Fruit fly (Drosophila melanogaster) whole organism, embryonic: ENCODE measurements around the gene CG43147.

Experiments
- Asciz ChIP-seq: fragments of 200-800 bp; sonication (Bioruptor generic); optimal IDR thresholded peaks from 2 replicates; lab custom pipeline; 2017; ENCODE audit warnings: missing biosample characterization, mild to moderate bottlenecking, missing genetic modification characterization, missing genetic modification reagents
- Blimp-1 ChIP-seq: fragments of 200-800 bp; sonication (Bioruptor generic); optimal IDR thresholded peaks from 3 replicates; lab custom pipeline; 2018; ENCODE audit warnings: missing biosample characterization, missing genetic modification characterization, mild to moderate bottlenecking, moderate library complexity, missing genetic modification reagents
- CG12769 ChIP-seq: fragments of 200-800 bp; sonication (Bioruptor generic); optimal IDR thresholded peaks from 2 replicates; lab custom pipeline; 2019; ENCODE audit warnings: missing biosample characterization, mild to moderate bottlenecking, missing genetic modification characterization, moderate library complexity
- CG13123 ChIP-seq: fragments of 200-800 bp; sonication (Bioruptor generic); optimal IDR thresholded peaks from 2 replicates; lab custom pipeline; 2016; ENCODE audit warnings: missing biosample characterization, missing genetic modification characterization
- CG13296 ChIP-seq: fragments of 200-800 bp; sonication (Bioruptor generic); optimal IDR thresholded peaks from 3 replicates; lab custom pipeline; 2018; ENCODE audit warnings: missing biosample characterization, mild to moderate bottlenecking, missing genetic modification characterization
- CG13894 ChIP-seq: fragments of 200-800 bp; sonication (Bioruptor generic); optimal IDR thresholded peaks from 3 replicates; lab custom pipeline; 2018; ENCODE audit warnings: missing biosample characterization, mild to moderate bottlenecking, missing genetic modification characterization, moderate library complexity
- CG14441 ChIP-seq: fragments of 200-800 bp; sonication (Bioruptor generic); IDR thresholded peaks from 2 replicates; pipeline ENCODE4 v1.3.6; 2022; ENCODE audit warnings: missing biosample characterization, missing genetic modification characterization
- CG15011 ChIP-seq: fragments of 200-800 bp; sonication (Bioruptor generic); optimal IDR thresholded peaks from 3 replicates; lab custom pipeline; 2018; ENCODE audit warnings: missing biosample characterization, mild to moderate bottlenecking, missing genetic modification characterization
- CG17186 ChIP-seq: fragments of 200-800 bp; sonication (Bioruptor generic); optimal IDR thresholded peaks from 3 replicates; lab custom pipeline; 2017; ENCODE audit warnings: missing biosample characterization, missing genetic modification reagents, missing genetic modification characterization
- CG2120 ChIP-seq: fragments of 200-800 bp; sonication (Bioruptor generic); optimal IDR thresholded peaks from 3 replicates; lab custom pipeline; 2016; ENCODE audit warnings: missing biosample characterization, missing genetic modification characterization
- CG30020 ChIP-seq: fragments of 200-800 bp; optimal IDR thresholded peaks from 2 replicates; lab custom pipeline; 2019; ENCODE audit warnings: missing biosample characterization, mild to moderate bottlenecking, missing genetic modification characterization, moderate library complexity
- CG32772 ChIP-seq: fragments of 200-800 bp; sonication (Bioruptor generic); IDR thresholded peaks from 2 replicates; pipeline ENCODE4 v1.3.6; 2022; ENCODE audit warnings: missing biosample characterization, missing genetic modification characterization
- CG3847 ChIP-seq: fragments of 200-800 bp; sonication (Bioruptor generic); IDR thresholded peaks from 2 replicates; pipeline ENCODE4 v1.3.6; 2022; ENCODE audit warnings: missing biosample characterization, missing genetic modification characterization
- CG5245 ChIP-seq: fragments of 200-800 bp; sonication (Bioruptor generic); optimal IDR thresholded peaks from 3 replicates; lab custom pipeline; 2016; ENCODE audit warnings: missing biosample characterization, missing genetic modification characterization
- CG7839 ChIP-seq: fragments of 200-800 bp; sonication (Bioruptor generic); optimal IDR thresholded peaks from 3 replicates; lab custom pipeline; 2018; ENCODE audit warnings: missing biosample characterization, mild to moderate bottlenecking, missing genetic modification characterization, moderate library complexity
- CG8388 ChIP-seq: fragments of 200-800 bp; sonication (Bioruptor generic); optimal IDR thresholded peaks from 2 replicates; lab custom pipeline; 2019; ENCODE audit warnings: missing biosample characterization, mild to moderate bottlenecking, missing genetic modification characterization, moderate library complexity
- CTCF ChIP-seq: fragments of 200-800 bp; sonication (Bioruptor generic); optimal IDR thresholded peaks from 2 replicates; lab custom pipeline; 2017; ENCODE audit warnings: missing biosample characterization, mild to moderate bottlenecking, missing genetic modification characterization, moderate library complexity
- Dad ChIP-seq: fragments of 200-800 bp; sonication (Bioruptor generic); optimal IDR thresholded peaks from 3 replicates; lab custom pipeline; 2016; ENCODE audit warnings: missing biosample characterization, missing genetic modification characterization
- Dip2 ChIP-seq: fragments of 200-800 bp; sonication (Bioruptor generic); IDR thresholded peaks from 2 replicates; pipeline ENCODE4 v1.3.6; 2022; ENCODE audit warnings: missing biosample characterization, missing genetic modification characterization
- Dp ChIP-seq: fragments of 200-800 bp; sonication (Bioruptor generic); optimal IDR thresholded peaks from 2 replicates; lab custom pipeline; 2018; ENCODE audit warnings: missing biosample characterization, mild to moderate bottlenecking, missing genetic modification characterization, moderate library complexity
- Drgx ChIP-seq: fragments of 200-800 bp; sonication (Bioruptor generic); IDR thresholded peaks from 2 replicates; pipeline ENCODE4 v1.3.6; 2022; ENCODE audit warnings: missing biosample characterization, missing genetic modification characterization
- Eip74EF ChIP-seq, 2 experiments: fragments of 200-800 bp in 1 of 2; fragments of >200 bp in 1 of 2; sonication (Bioruptor generic) in 1 of 2; optimal IDR thresholded peaks; 2 replicates each; lab custom pipeline; 2017 to 2019; ENCODE audit warnings: missing biosample characterization in 2 of 2, missing genetic modification characterization in 2 of 2, mild to moderate bottlenecking in 1 of 2, moderate library complexity in 1 of 2
- Ets65A ChIP-seq: fragments of 200-800 bp; sonication (Bioruptor generic); peaks from one replicate; lab custom pipeline; 2016; ENCODE audit warnings: missing biosample characterization, missing genetic modification characterization
- HLH3B ChIP-seq: fragments of 200-800 bp; sonication (Bioruptor generic); IDR thresholded peaks from 2 replicates; pipeline ENCODE4 v1.3.6; 2022; ENCODE audit warnings: missing biosample characterization, missing genetic modification characterization
- Hr39 ChIP-seq: fragments of >200 bp; optimal IDR thresholded peaks from 2 replicates; lab custom pipeline; 2017
- Hr78 ChIP-seq, 2 experiments: fragments of 200-800 bp in 1 of 2; fragments of >200 bp in 1 of 2; sonication (Bioruptor generic) in 1 of 2; optimal IDR thresholded peaks; 2 replicates each; lab custom pipeline; 2017 to 2019; ENCODE audit warnings: missing biosample characterization in 2 of 2, missing genetic modification characterization in 2 of 2, mild to moderate bottlenecking in 1 of 2, moderate library complexity in 1 of 2
- Med ChIP-seq: fragments of 200-800 bp; sonication (Bioruptor generic); peaks from one replicate; lab custom pipeline; 2016; ENCODE audit warnings: missing biosample characterization, missing genetic modification characterization, mild to moderate bottlenecking, inconsistent platforms, moderate library complexity
- Pdp1 ChIP-seq, 2 experiments: fragments of 200-800 bp; sonication (Bioruptor generic); optimal IDR thresholded peaks; 3 replicates each; lab custom pipeline; 2016; ENCODE audit warnings: missing biosample characterization in 2 of 2, missing genetic modification characterization in 2 of 2, mild to moderate bottlenecking in 1 of 2, moderate library complexity in 1 of 2
- Poxn ChIP-seq: fragments of 200-800 bp; sonication (Bioruptor generic); IDR thresholded peaks from 2 replicates; pipeline ENCODE4 v1.3.6; 2022; ENCODE audit warnings: missing biosample characterization, missing genetic modification characterization
- abd-A ChIP-seq: fragments of 200-800 bp; sonication (Bioruptor generic); optimal IDR thresholded peaks from 3 replicates; lab custom pipeline; 2019; ENCODE audit warnings: missing biosample characterization, mild to moderate bottlenecking, missing genetic modification characterization, moderate library complexity
- ac ChIP-seq: fragments of 200-800 bp; sonication (Bioruptor generic); optimal IDR thresholded peaks from 3 replicates; lab custom pipeline; 2017; ENCODE audit warnings: missing biosample characterization, mild to moderate bottlenecking, missing genetic modification characterization
- cato ChIP-seq: fragments of 200-800 bp; sonication (Bioruptor generic); optimal IDR thresholded peaks from 2 replicates; lab custom pipeline; 2016; ENCODE audit warnings: missing biosample characterization, missing genetic modification characterization, borderline replicate concordance
- chinmo ChIP-seq: fragments of 200-800 bp; sonication (Bioruptor generic); IDR thresholded peaks from 4 replicates; pipeline ENCODE4 v1.3.6; 2022; ENCODE audit warnings: missing biosample characterization, missing genetic modification characterization; ENCODE audit not compliant: partially characterized antibody
- dmrt99B ChIP-seq: fragments of 200-800 bp; sonication (Bioruptor generic); optimal IDR thresholded peaks from 2 replicates; lab custom pipeline; 2018; ENCODE audit warnings: missing biosample characterization, mild to moderate bottlenecking, missing genetic modification characterization, moderate library complexity
- grn ChIP-seq: fragments of 200-800 bp; sonication (Bioruptor generic); optimal IDR thresholded peaks from 3 replicates; lab custom pipeline; 2017; ENCODE audit warnings: missing biosample characterization, missing genetic modification characterization
- nerfin-1 ChIP-seq: fragments of 200-800 bp; sonication (Bioruptor generic); optimal IDR thresholded peaks from 3 replicates; lab custom pipeline; 2019; ENCODE audit warnings: missing biosample characterization, mild to moderate bottlenecking, missing genetic modification characterization, moderate library complexity
- nom ChIP-seq: fragments of 200-800 bp; sonication (Bioruptor generic); optimal IDR thresholded peaks from 2 replicates; lab custom pipeline; 2017; ENCODE audit warnings: missing biosample characterization, missing genetic modification characterization, mild to moderate bottlenecking, moderate library complexity, missing genetic modification reagents
- otp ChIP-seq: fragments of 200-800 bp; sonication (Bioruptor generic); IDR thresholded peaks from 3 replicates; pipeline ENCODE4, ENCODE4 v1.3.6; 2022; ENCODE audit warnings: missing biosample characterization, missing genetic modification characterization
- run ChIP-seq: fragments of 200-800 bp; sonication (Bioruptor generic); optimal IDR thresholded peaks from 3 replicates; lab custom pipeline; 2018; ENCODE audit warnings: missing biosample characterization, mild to moderate bottlenecking, missing genetic modification characterization
- scrt ChIP-seq: fragments of 200-800 bp; sonication (Bioruptor generic); optimal IDR thresholded peaks from 2 replicates; lab custom pipeline; 2018; ENCODE audit warnings: missing biosample characterization, mild to moderate bottlenecking, missing genetic modification characterization, moderate library complexity
- sd ChIP-seq: fragments of 200-800 bp; sonication (Bioruptor generic); optimal IDR thresholded peaks from 3 replicates; lab custom pipeline; 2018; ENCODE audit warnings: missing biosample characterization, mild to moderate bottlenecking, missing genetic modification characterization, moderate library complexity
- tio ChIP-seq: fragments of 200-800 bp; sonication (Bioruptor generic); optimal IDR thresholded peaks from 2 replicates; lab custom pipeline; 2017; ENCODE audit warnings: missing biosample characterization, missing genetic modification characterization, inconsistent platforms
- tna ChIP-seq: fragments of 200-800 bp; sonication (Bioruptor generic); IDR thresholded peaks from 2 replicates; pipeline ENCODE4 v1.3.6; 2022; ENCODE audit warnings: missing biosample characterization, missing genetic modification characterization; ENCODE audit not compliant: partially characterized antibody
- trem ChIP-seq: fragments of 200-800 bp; optimal IDR thresholded peaks from 3 replicates; lab custom pipeline; 2019; ENCODE audit warnings: missing biosample characterization, mild to moderate bottlenecking, missing genetic modification characterization, moderate library complexity
- ttk ChIP-seq: fragments of 200-800 bp; sonication (Bioruptor generic); IDR thresholded peaks from 2 replicates; pipeline ENCODE4 v2.1.2; 2022; ENCODE audit warnings: missing biosample characterization, missing genetic modification characterization
- vvl ChIP-seq: fragments of 200-800 bp; sonication (Bioruptor generic); IDR thresholded peaks from 2 replicates; pipeline ENCODE4 v1.3.6; 2022; ENCODE audit warnings: missing biosample characterization, missing genetic modification characterization
- yki ChIP-seq: fragments of >200 bp; optimal IDR thresholded peaks from 3 replicates; lab custom pipeline; 2018
- zfh1 ChIP-seq: fragments of 200-800 bp; sonication (Bioruptor generic); IDR thresholded peaks from 3 replicates; pipeline ENCODE4 v1.3.6; 2022; ENCODE audit warnings: missing biosample characterization, missing genetic modification characterization

The CG43147 gene

DNA sequence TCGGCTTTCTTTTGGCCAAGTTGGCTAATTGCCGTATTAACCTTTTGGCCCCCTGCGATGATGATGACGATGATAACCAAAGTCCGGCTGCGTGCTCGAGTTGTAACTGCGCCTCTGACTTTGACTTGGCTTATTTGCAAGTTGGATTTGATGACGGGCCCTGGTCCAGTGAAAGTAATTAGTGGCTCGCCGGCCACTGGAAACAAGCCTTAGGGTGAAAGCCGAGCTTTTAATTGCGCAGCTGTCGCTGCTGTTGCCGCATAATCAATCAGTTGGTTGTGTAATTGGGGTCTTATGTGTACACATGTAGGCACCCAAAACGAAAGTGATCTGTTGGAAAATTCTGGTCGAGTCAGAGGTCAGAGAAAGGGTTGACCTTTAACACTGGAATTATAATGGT is 45.7 kb downstream of the CG43147 start:
- TF ChIP-seq Ets65A (GFP tag; lab: Kevin White, UChicago) (peak; percentile 76), CG30020 (tag; lab: Kevin White, UChicago) (no peak), Hr78 (GFP tag; optimal IDR thresholded peaks at IDR 0.05; lab: Kevin White, UChicago) (peak in 1 of 2 experiments; percentile 51), tio (GFP tag; lab: Kevin White, UChicago) (no peak), Pdp1 (GFP tag; optimal IDR thresholded peaks at IDR 0.05; lab: Kevin White, UChicago) (peak in 1 of 2 experiments; percentile 3), CG5245 (GFP tag; lab: Kevin White, UChicago) (no peak), nom (GFP tag; lab: Kevin White, UChicago) (no peak), CG14441 (GFP tag; lab: Robert Waterston, UW) (no peak), HLH3B (GFP tag; lab: Robert Waterston, UW) (no peak), Dp (GFP tag; lab: Kevin White, UChicago) (no peak), CG7839 (tag; lab: Kevin White, UChicago) (no peak), Blimp-1 (GFP tag; lab: Kevin White, UChicago) (peak; percentile 56), yki (lab: Kevin White, UChicago) (no peak), Dip2 (GFP tag; lab: Robert Waterston, UW) (no peak), run (no peak), Med (GFP tag; lab: Kevin White, UChicago) (peak; percentile 22), dmrt99B (tag; lab: Kevin White, UChicago) (no peak), CG3847 (no peak), scrt (GFP tag; lab: Kevin White, UChicago) (no peak), sd (tag; lab: Kevin White, UChicago) (no peak)

DNA sequence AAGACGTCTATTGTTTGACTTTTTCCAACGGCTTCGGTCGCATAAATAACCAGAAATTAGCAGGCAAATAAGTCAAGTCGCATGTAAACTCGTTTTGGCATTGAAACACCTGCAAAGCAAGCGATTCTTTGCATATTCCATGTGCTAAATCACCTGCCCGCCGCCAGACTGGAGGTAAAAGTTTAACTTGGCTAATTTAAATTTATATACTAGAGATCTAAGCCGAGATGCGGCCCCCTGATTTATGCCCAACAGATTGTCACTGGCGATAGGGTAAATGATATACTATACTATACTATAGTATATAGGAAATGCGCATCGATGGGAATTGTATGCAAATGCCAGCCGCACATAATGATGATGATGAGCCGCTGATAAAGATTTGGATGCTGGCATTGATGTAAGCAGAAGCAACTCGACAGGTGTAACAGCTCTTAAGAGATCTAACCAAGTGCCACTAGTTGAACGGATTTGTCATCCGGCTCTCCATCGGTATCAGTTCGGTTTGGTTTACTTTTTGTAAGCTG is 46.9 kb downstream of the CG43147 start:
- peak in 1 of 2 experiments; percentile 85 for TF ChIP-seq Eip74EF (GFP tag; optimal IDR thresholded peaks at IDR 0.05; lab: Kevin White, UChicago)
- TF ChIP-seq vvl (GFP tag; lab: Robert Waterston, UW) = peak; percentile 43; the same call in 1 of the 2 replicates
- peak; percentile 7 for TF ChIP-seq sd (tag; lab: Kevin White, UChicago)
- peak; percentile 83 for TF ChIP-seq grn
- TF ChIP-seq abd-A = peak; percentile 67
- peak; percentile 52 for TF ChIP-seq CG12769 (tag; lab: Kevin White, UChicago)
- peak; percentile 83; the same call in 3 of the 4 replicates for TF ChIP-seq chinmo (GFP tag; lab: Robert Waterston, UW)
- TF ChIP-seq CG8388 (GFP tag; lab: Kevin White, UChicago) = no peak
- TF ChIP-seq CG13894 (tag; lab: Kevin White, UChicago) = peak; percentile 51
- TF ChIP-seq CG15011 (GFP tag; lab: Kevin White, UChicago) = no peak
- TF ChIP-seq, all 482 proteins: peak for 8

dm6 chr3L:13251786-13252185 is 48.2 kb downstream of the CG43147 start:
- TF ChIP-seq CTCF (no peak), tna (GFP tag; lab: Robert Waterston, UW) (0 out of 2 replicates have a peak, but pooled peaks have one; percentile 25), zfh1 (no peak), Hr39 (lab: Kevin White, UChicago) (no peak), Asciz (no peak), otp (no peak), CG17186 (GFP tag; lab: Kevin White, UChicago) (no peak), Poxn (no peak), trem (tag; lab: Kevin White, UChicago) (no peak), cato (GFP tag; lab: Kevin White, UChicago) (no peak), Drgx (GFP tag; lab: Robert Waterston, UW) (0 out of 2 replicates have a peak, but pooled peaks have one; percentile 5), dmrt99B (tag; lab: Kevin White, UChicago) (no peak), CG32772 (GFP tag; lab: Robert Waterston, UW) (peak; percentile 20; the same call in 1 of the 2 replicates), CG5245 (GFP tag; lab: Kevin White, UChicago) (no peak), ttk (GFP tag; lab: Robert Waterston, UW) (no peak), CG13123 (no peak), CG2120 (GFP tag; lab: Kevin White, UChicago) (no peak), Dad (GFP tag; lab: Kevin White, UChicago) (no peak), CG13296 (GFP tag; lab: Kevin White, UChicago) (no peak), ac (no peak), nerfin-1 (no peak)
